Worm (Caenorhabditis elegans) whole organism, young adult: Measurements from ENCODE around the gene F09B9.4.

Experiments
- C17E4.6 ChIP-seq: fragments of 200-800 bp; sonication (Bioruptor generic); IDR thresholded peaks from 2 replicates; pipeline ENCODE4 v1.3.6; 2022; ENCODE audit warnings: missing genetic modification reagents, missing genetic modification characterization, missing compliant biosample characterization
- hlh-12 ChIP-seq: sonication (generic microtip); optimal IDR thresholded peaks from 2 replicates; lab custom pipeline; 2016; ENCODE audit warnings: missing genetic modification characterization, missing compliant biosample characterization
- repo-1 ChIP-seq: sonication (generic microtip); optimal IDR thresholded peaks from 2 replicates; lab custom pipeline; 2017; ENCODE audit warnings: mild to moderate bottlenecking, missing genetic modification characterization, missing compliant biosample characterization
- xnd-1 ChIP-seq: sonication (generic microtip); optimal IDR thresholded peaks from 2 replicates; lab custom pipeline; 2016; ENCODE audit warnings: missing genotype, missing genetic modification reagents, missing genetic modification characterization, missing compliant biosample characterization

DNA sequence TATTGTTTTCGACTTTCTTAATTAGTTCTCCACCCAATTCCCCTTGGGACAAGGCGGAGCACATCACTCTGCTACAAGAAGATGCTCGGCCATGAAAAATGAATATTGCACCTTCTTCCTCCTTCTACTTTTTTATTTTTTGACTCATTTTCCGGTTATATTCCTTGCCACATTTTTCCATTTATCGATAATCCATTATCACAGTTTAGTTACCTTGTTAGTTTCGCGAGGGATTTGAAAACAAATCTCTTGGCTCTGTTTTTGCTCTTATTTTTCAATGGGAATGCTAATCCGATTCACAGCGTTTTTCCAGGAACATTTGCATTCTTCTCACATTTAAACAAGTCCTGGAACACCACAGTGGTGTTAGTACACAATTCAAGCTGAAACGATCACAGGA, 6.6 kb downstream of the F09B9.4 start, which contains the start of gene rnp-9:
- TF ChIP-seq repo-1 (tag; lab: Kevin White, UChicago): no peak
- TF ChIP-seq xnd-1 (tag; lab: Kevin White, UChicago): no peak
- TF ChIP-seq C17E4.6 (GFP tag; lab: Robert Waterston, UW): no peak
- no peak for TF ChIP-seq hlh-12 (tag; lab: Kevin White, UChicago)
